Worm (Caenorhabditis elegans): ENCODE measurements around the gene Y54G2A.41.
A peak's percentile ranks its signal among the peaks of the same experiment; 100 is the strongest.

ce11 chrIV:2785057-2785456 lies 33.4 kb downstream of the Y54G2A.41 start:
- TF ChIP-seq nfya-1 (tag; optimal IDR thresholded peaks at IDR 0.05) (peak; percentile 44), pha-4 (tag; optimal IDR thresholded peaks at IDR 0.05) (no peak), gmeb-2 (tag; optimal IDR thresholded peaks at IDR 0.05) (no peak), ceh-18 (tag; optimal IDR thresholded peaks at IDR 0.05) (no peak), F13H6.1 (tag; optimal IDR thresholded peaks at IDR 0.05) (no peak), lin-11 (tag; optimal IDR thresholded peaks at IDR 0.05) (no peak)

Data from whole organism, late embryonic.